Fruit fly (Drosophila melanogaster) whole organism, embryonic: ENCODE measurements around the gene pug.

Experiments used
- Asciz ChIP-seq: fragments of 200-800 bp; sonication (Bioruptor generic); optimal IDR thresholded peaks from 2 replicates; lab custom pipeline; 2017; ENCODE audit warnings: missing biosample characterization, mild to moderate bottlenecking, missing genetic modification characterization, missing genetic modification reagents
- B-H2 ChIP-seq: fragments of 200-800 bp; sonication (Bioruptor generic); optimal IDR thresholded peaks from 2 replicates; lab custom pipeline; 2018; ENCODE audit warnings: missing biosample characterization, mild to moderate bottlenecking, missing genetic modification characterization
- Bgb ChIP-seq: fragments of 200-800 bp; sonication (Bioruptor generic); IDR thresholded peaks from 2 replicates; pipeline ENCODE4 v1.3.6; 2022; ENCODE audit warnings: missing biosample characterization, missing genetic modification characterization; ENCODE audit not compliant: partially characterized antibody
- CG1024 ChIP-seq: fragments of 200-800 bp; sonication (Bioruptor generic); IDR thresholded peaks from 2 replicates; pipeline ENCODE4 v1.3.6; 2022; ENCODE audit warnings: missing biosample characterization, missing genetic modification characterization
- CG1233 ChIP-seq: fragments of 200-800 bp; sonication (Bioruptor generic); optimal IDR thresholded peaks from 4 replicates; lab custom pipeline; 2018; ENCODE audit warnings: missing biosample characterization, mild to moderate bottlenecking, missing genetic modification characterization
- CG13296 ChIP-seq: fragments of 200-800 bp; sonication (Bioruptor generic); optimal IDR thresholded peaks from 3 replicates; lab custom pipeline; 2018; ENCODE audit warnings: missing biosample characterization, mild to moderate bottlenecking, missing genetic modification characterization
- CG13775 ChIP-seq: fragments of 200-800 bp; sonication (Bioruptor generic); optimal IDR thresholded peaks from 3 replicates; lab custom pipeline; 2017; ENCODE audit warnings: missing biosample characterization, mild to moderate bottlenecking, missing genetic modification characterization
- CG14441 ChIP-seq: fragments of 200-800 bp; sonication (Bioruptor generic); IDR thresholded peaks from 2 replicates; pipeline ENCODE4 v1.3.6; 2022; ENCODE audit warnings: missing biosample characterization, missing genetic modification characterization
- CG17385 ChIP-seq: fragments of 200-800 bp; sonication (Bioruptor generic); optimal IDR thresholded peaks from 3 replicates; lab custom pipeline; 2018; ENCODE audit warnings: missing biosample characterization, mild to moderate bottlenecking, missing genetic modification characterization
- CG1792 ChIP-seq: fragments of 200-800 bp; sonication (Bioruptor generic); optimal IDR thresholded peaks from 2 replicates; lab custom pipeline; 2016; ENCODE audit warnings: missing biosample characterization, missing genetic modification characterization
- CG18262 ChIP-seq: fragments of 200-800 bp; optimal IDR thresholded peaks from 3 replicates; lab custom pipeline; 2019; ENCODE audit warnings: missing biosample characterization, mild to moderate bottlenecking, missing genetic modification characterization, moderate library complexity
- CG18764 ChIP-seq: fragments of 200-800 bp; sonication (Bioruptor generic); optimal IDR thresholded peaks from 3 replicates; lab custom pipeline; 2016; ENCODE audit warnings: missing biosample characterization, missing genetic modification characterization
- CG3281 ChIP-seq: fragments of 200-800 bp; sonication (Bioruptor generic); optimal IDR thresholded peaks from 3 replicates; lab custom pipeline; 2017; ENCODE audit warnings: missing biosample characterization, mild to moderate bottlenecking, missing genetic modification characterization
- CG4282 ChIP-seq: fragments of 200-800 bp; sonication (Bioruptor generic); optimal IDR thresholded peaks from 2 replicates; lab custom pipeline; 2016; ENCODE audit warnings: missing biosample characterization, missing genetic modification characterization
- CG4328 ChIP-seq: fragments of 200-800 bp; sonication (Bioruptor generic); optimal IDR thresholded peaks from 3 replicates; lab custom pipeline; 2017; ENCODE audit warnings: missing biosample characterization, missing genetic modification reagents, missing genetic modification characterization
- CG6689 ChIP-seq: fragments of 200-800 bp; sonication (Bioruptor generic); IDR thresholded peaks from 2 replicates; pipeline ENCODE4 v1.3.6; 2022; ENCODE audit warnings: missing biosample characterization, missing genetic modification characterization
- CG8478 ChIP-seq: fragments of >200 bp; optimal IDR thresholded peaks from 2 replicates; lab custom pipeline; 2018
- CG9817 ChIP-seq: fragments of 200-800 bp; sonication (Bioruptor generic); optimal IDR thresholded peaks from 2 replicates; lab custom pipeline; 2018; ENCODE audit warnings: missing biosample characterization, mild to moderate bottlenecking, missing genetic modification characterization, moderate library complexity
- CrebB ChIP-seq: fragments of 200-800 bp; sonication (Bioruptor generic); optimal IDR thresholded peaks from 3 replicates; lab custom pipeline; 2018; ENCODE audit warnings: missing biosample characterization, mild to moderate bottlenecking, missing genetic modification characterization
- D19A ChIP-seq: fragments of 200-800 bp; optimal IDR thresholded peaks from 3 replicates; lab custom pipeline; 2019; ENCODE audit warnings: missing biosample characterization, mild to moderate bottlenecking, missing genetic modification characterization, moderate library complexity
- Dek ChIP-seq: fragments of 200-800 bp; sonication (Bioruptor generic); optimal IDR thresholded peaks from 3 replicates; lab custom pipeline; 2019; ENCODE audit warnings: missing biosample characterization, mild to moderate bottlenecking, missing genetic modification characterization, moderate library complexity
- Dfd ChIP-seq, 2 experiments: fragments of >200 bp; optimal IDR thresholded peaks; 2 replicates each; lab custom pipeline; 2017; ENCODE audit warnings: missing biosample characterization in 2 of 2, missing genetic modification characterization in 2 of 2
- Eip74EF ChIP-seq, 2 experiments: fragments of 200-800 bp in 1 of 2; fragments of >200 bp in 1 of 2; sonication (Bioruptor generic) in 1 of 2; optimal IDR thresholded peaks; 2 replicates each; lab custom pipeline; 2017 to 2019; ENCODE audit warnings: missing biosample characterization in 2 of 2, missing genetic modification characterization in 2 of 2, mild to moderate bottlenecking in 1 of 2, moderate library complexity in 1 of 2
- Ets65A ChIP-seq: fragments of 200-800 bp; sonication (Bioruptor generic); peaks from one replicate; lab custom pipeline; 2016; ENCODE audit warnings: missing biosample characterization, missing genetic modification characterization
- GATAe ChIP-seq: fragments of 200-800 bp; sonication (Bioruptor generic); conservative IDR thresholded peaks from 2 replicates; pipeline ENCODE4 v1.3.6; 2022; ENCODE audit warnings: missing biosample characterization, missing genetic modification characterization
- H2.0 ChIP-seq: fragments of 200-800 bp; sonication (Bioruptor generic); IDR thresholded peaks from 2 replicates; pipeline ENCODE4 v1.3.6; 2022; ENCODE audit warnings: missing biosample characterization, missing genetic modification characterization
- Hmr ChIP-seq: fragments of 200-800 bp; sonication (Bioruptor generic); optimal IDR thresholded peaks from 3 replicates; lab custom pipeline; 2017; ENCODE audit warnings: mild to moderate bottlenecking, missing biosample characterization, missing genetic modification reagents, missing genetic modification characterization
- Med ChIP-seq: fragments of 200-800 bp; sonication (Bioruptor generic); peaks from one replicate; lab custom pipeline; 2016; ENCODE audit warnings: missing biosample characterization, missing genetic modification characterization, mild to moderate bottlenecking, inconsistent platforms, moderate library complexity
- PHDP ChIP-seq: fragments of 200-800 bp; sonication (Bioruptor generic); optimal IDR thresholded peaks from 3 replicates; lab custom pipeline; 2018; ENCODE audit warnings: missing biosample characterization, mild to moderate bottlenecking, missing genetic modification characterization, moderate library complexity
- Scr ChIP-seq: fragments of 200-800 bp; sonication (Bioruptor generic); IDR thresholded peaks from 2 replicates; pipeline ENCODE4 v1.3.6; 2022; ENCODE audit warnings: missing biosample characterization, missing genetic modification characterization; ENCODE audit not compliant: partially characterized antibody
- Sry-δ ChIP-seq: fragments of 200-800 bp; sonication (Bioruptor generic); optimal IDR thresholded peaks from 2 replicates; lab custom pipeline; 2016; ENCODE audit warnings: missing biosample characterization, missing genetic modification characterization
- Vsx1 ChIP-seq: fragments of 200-800 bp; sonication (Bioruptor generic); optimal IDR thresholded peaks from 2 replicates; lab custom pipeline; 2017; ENCODE audit warnings: missing biosample characterization, mild to moderate bottlenecking, missing genetic modification characterization, missing genetic modification reagents
- abd-A ChIP-seq: fragments of 200-800 bp; sonication (Bioruptor generic); optimal IDR thresholded peaks from 3 replicates; lab custom pipeline; 2019; ENCODE audit warnings: missing biosample characterization, mild to moderate bottlenecking, missing genetic modification characterization, moderate library complexity
- al ChIP-seq: fragments of 200-800 bp; sonication (Bioruptor generic); IDR thresholded peaks from 2 replicates; pipeline ENCODE4 v1.3.6; 2022; ENCODE audit warnings: missing biosample characterization, missing genetic modification characterization
- aop ChIP-seq: fragments of 200-800 bp; sonication (Bioruptor generic); IDR thresholded peaks from 2 replicates; pipeline ENCODE4 v1.3.6; 2022; ENCODE audit warnings: missing biosample characterization, missing genetic modification characterization
- crc ChIP-seq: fragments of 200-800 bp; sonication (Bioruptor generic); optimal IDR thresholded peaks from 2 replicates; lab custom pipeline; 2016; ENCODE audit warnings: missing biosample characterization, missing genetic modification characterization
- fd102C ChIP-seq: fragments of 200-800 bp; sonication (Bioruptor generic); optimal IDR thresholded peaks from 2 replicates; lab custom pipeline; 2018; ENCODE audit warnings: missing biosample characterization, mild to moderate bottlenecking, missing genetic modification characterization, moderate library complexity
- gfzf ChIP-seq: fragments of 200-800 bp; sonication (Bioruptor generic); optimal IDR thresholded peaks from 2 replicates; lab custom pipeline; 2016; ENCODE audit warnings: missing biosample characterization, mild to moderate bottlenecking, missing genetic modification characterization, moderate library complexity
- mirr ChIP-seq: fragments of 200-800 bp; sonication (Bioruptor generic); optimal IDR thresholded peaks from 3 replicates; lab custom pipeline; 2018; ENCODE audit warnings: missing biosample characterization, mild to moderate bottlenecking, missing genetic modification characterization
- pan ChIP-seq, 4 experiments: fragments of >200 bp in 3 of 4; fragments of 200-800 bp in 1 of 4; sonication (Bioruptor generic) in 1 of 4; optimal IDR thresholded peaks in 3 of 4; IDR thresholded peaks in 1 of 4; 2 replicates each; pipeline versions ENCODE4 v1.3.6 to Lab custom; 2017 to 2022; ENCODE audit warnings: missing biosample characterization in 2 of 4, missing genetic modification characterization in 2 of 4, mixed read lengths in 1 of 4
- peb ChIP-seq: fragments of 200-800 bp; sonication (Bioruptor generic); IDR thresholded peaks from 2 replicates; pipeline ENCODE4 v1.3.6; 2022; ENCODE audit warnings: missing biosample characterization, missing genetic modification characterization
- pros ChIP-seq: fragments of 200-800 bp; sonication (Bioruptor generic); optimal IDR thresholded peaks from 3 replicates; lab custom pipeline; 2019; ENCODE audit warnings: missing biosample characterization, mild to moderate bottlenecking, missing genetic modification characterization, moderate library complexity
- pum ChIP-seq: fragments of 200-800 bp; sonication (Bioruptor generic); optimal IDR thresholded peaks from 2 replicates; lab custom pipeline; 2016; ENCODE audit warnings: missing biosample characterization, missing genetic modification characterization
- schlank ChIP-seq: fragments of 200-800 bp; sonication (Bioruptor generic); optimal IDR thresholded peaks from 2 replicates; lab custom pipeline; 2018; ENCODE audit warnings: missing biosample characterization, mild to moderate bottlenecking, missing genetic modification characterization
- sens ChIP-seq: fragments of 200-800 bp; sonication (Bioruptor generic); peaks from one replicate; lab custom pipeline; 2016; ENCODE audit warnings: missing biosample characterization, missing genetic modification characterization
- stc ChIP-seq: fragments of 200-800 bp; sonication (Bioruptor generic); IDR thresholded peaks from 2 replicates; pipeline ENCODE4 v1.3.6; 2022; ENCODE audit warnings: missing biosample characterization, missing genetic modification characterization
- trh ChIP-seq: fragments of 200-800 bp; sonication (Bioruptor generic); optimal IDR thresholded peaks from 2 replicates; lab custom pipeline; 2016; ENCODE audit warnings: missing biosample characterization, missing genetic modification characterization
- usp ChIP-seq: fragments of >200 bp; optimal IDR thresholded peaks from 2 replicates; lab custom pipeline; 2017; ENCODE audit warnings: missing biosample characterization, missing genetic modification characterization
- zen ChIP-seq: fragments of 200-800 bp; sonication (Bioruptor generic); optimal IDR thresholded peaks from 3 replicates; lab custom pipeline; 2018; ENCODE audit warnings: missing biosample characterization, mild to moderate bottlenecking, missing genetic modification characterization, moderate library complexity
- zfh1 ChIP-seq: fragments of 200-800 bp; sonication (Bioruptor generic); IDR thresholded peaks from 3 replicates; pipeline ENCODE4 v1.3.6; 2022; ENCODE audit warnings: missing biosample characterization, missing genetic modification characterization

pug gene

DNA sequence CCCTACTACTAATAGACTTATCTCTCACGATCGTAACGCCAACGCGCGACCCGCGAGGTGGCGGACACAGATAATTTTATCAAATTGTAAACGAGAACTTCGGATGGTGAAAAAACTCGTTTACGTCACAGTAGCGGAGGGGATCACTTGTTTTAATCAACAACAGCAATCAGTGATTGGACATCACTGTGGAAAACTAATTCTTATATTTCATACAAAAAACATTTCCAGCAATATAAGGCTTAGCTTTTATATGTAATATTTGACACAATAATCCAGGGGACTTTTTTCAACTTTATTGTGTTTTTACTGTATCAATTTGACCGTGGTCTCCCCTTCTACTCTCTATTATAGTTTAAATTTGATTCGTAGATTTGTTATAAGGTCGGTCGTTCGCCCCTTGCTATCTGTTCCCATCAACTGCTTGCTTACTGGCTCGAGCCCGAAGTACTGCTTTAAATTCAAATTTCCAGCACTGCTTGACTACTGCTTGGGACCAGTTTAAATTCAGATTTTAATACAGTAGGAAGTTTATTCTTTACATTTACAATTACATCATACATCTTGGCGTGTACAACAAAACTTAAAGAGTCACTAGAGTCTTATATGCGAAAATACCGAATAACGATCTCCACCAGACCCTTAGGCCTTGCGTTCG lies 19.0 kb upstream of the pug start, which contains the start of gene CG6465 (continued):
- TF ChIP-seq zen (tag; lab: Kevin White, UChicago) (no peak), CG6689 (0 out of 2 replicates have a peak, but pooled peaks have one; percentile 19), CG1024 (GFP tag; lab: Robert Waterston, UW) (no peak), gfzf (peak; percentile 27), fd102C (GFP tag; lab: Kevin White, UChicago) (no peak), Med (GFP tag; lab: Kevin White, UChicago) (peak; percentile 88), stc (GFP tag; lab: Robert Waterston, UW) (no peak), CG4328 (GFP tag; lab: Kevin White, UChicago) (no peak), crc (GFP tag; lab: Kevin White, UChicago) (peak; percentile 4), CG17385 (GFP tag; lab: Kevin White, UChicago) (peak; percentile 9), al (peak; percentile 34; the same call in 1 of the 2 replicates), Dfd (GFP tag; optimal IDR thresholded peaks at IDR 0.05; lab: Kevin White, UChicago) (peak in 1 of 2 experiments; percentile 95), abd-A (tag; lab: Kevin White, UChicago) (peak; percentile 64), zfh1 (GFP tag; lab: Robert Waterston, UW) (no peak), D19A (tag; lab: Kevin White, UChicago) (no peak), PHDP (tag; lab: Kevin White, UChicago) (no peak), Eip74EF (GFP tag; optimal IDR thresholded peaks at IDR 0.05; lab: Kevin White, UChicago) (peak; percentile 24 to 87), CG13296 (GFP tag; lab: Kevin White, UChicago) (peak; percentile 9), B-H2 (GFP tag; lab: Kevin White, UChicago) (peak; percentile 3), Asciz (GFP tag; lab: Kevin White, UChicago) (peak; percentile 12), pum (GFP tag; lab: Kevin White, UChicago) (no peak), peb (GFP tag; lab: Robert Waterston, UW) (no peak), CG9817 (peak; percentile 8), Vsx1 (GFP tag; lab: Kevin White, UChicago) (no peak), aop (GFP tag; lab: Robert Waterston, UW) (no peak), CG1792 (peak; percentile 42), Bgb (GFP tag; lab: Robert Waterston, UW) (peak; percentile 70), schlank (tag; lab: Kevin White, UChicago) (no peak), CrebB (tag; lab: Kevin White, UChicago) (no peak), CG3281 (GFP tag; lab: Kevin White, UChicago) (peak; percentile 25), CG1233 (GFP tag; lab: Kevin White, UChicago) (no peak), Ets65A (GFP tag; lab: Kevin White, UChicago) (peak; percentile 73), mirr (GFP tag; lab: Kevin White, UChicago) (no peak), CG4282 (GFP tag; lab: Kevin White, UChicago) (peak; percentile 29), CG18764 (GFP tag; lab: Kevin White, UChicago) (no peak), usp (no peak), CG14441 (GFP tag; lab: Robert Waterston, UW) (no peak), trh (GFP tag; lab: Kevin White, UChicago) (no peak), CG8478 (lab: Kevin White, UChicago) (peak; percentile 87), CG18262 (tag; lab: Kevin White, UChicago) (peak; percentile 30), Sry-δ (GFP tag; lab: Kevin White, UChicago) (no peak), CG13775 (GFP tag; lab: Kevin White, UChicago) (no peak), Dek (peak; percentile 46), H2.0 (GFP tag; lab: Robert Waterston, UW) (no peak), Hmr (peak; percentile 30), pros (peak; percentile 47), pan (optimal IDR thresholded peaks at IDR 0.05; lab: Kevin White, UChicago) (no peak), pan (GFP tag; optimal IDR thresholded peaks at IDR 0.05 in 1 of 2, IDR thresholded peaks at IDR 0.05 in 1 of 2) (peak in 1 of 2 experiments; percentile 18), GATAe (GFP tag; lab: Robert Waterston, UW) (0 out of 2 replicates have a peak, but pooled peaks have one; percentile 12), sens (peak; percentile 79), Scr (GFP tag; lab: Robert Waterston, UW) (peak; percentile 27)
